Worm (Caenorhabditis elegans) whole organism, mixed stage, embryonic: Measurements from ENCODE around the gene bath-38.
A peak's percentile ranks its signal among the peaks of the same experiment; 100 is the strongest.

Source experiments
- M03D4.4 ChIP-seq: sonication (generic microtip); optimal IDR thresholded peaks from 2 replicates; lab custom pipeline; 2017; ENCODE audit warnings: mild to moderate bottlenecking, missing genetic modification characterization, missing compliant biosample characterization
- bed-3 ChIP-seq: fragments of 200-800 bp; sonication (Bioruptor generic); optimal IDR thresholded peaks from 3 replicates; lab custom pipeline; 2018; ENCODE audit warnings: mild to moderate bottlenecking, missing genetic modification characterization, moderate library complexity, missing compliant biosample characterization
- blmp-1 ChIP-seq: fragments of 150-350 bp; optimal IDR thresholded peaks from 2 replicates; lab custom pipeline; 2014; ENCODE audit warnings: missing biosample characterization, missing genetic modification characterization
- ceh-39 ChIP-seq: fragments of 150-350 bp; optimal IDR thresholded peaks from 2 replicates; lab custom pipeline; 2014; ENCODE audit warnings: missing biosample characterization, missing genetic modification characterization
- ceh-43 ChIP-seq: fragments of 200-800 bp; sonication (Bioruptor generic); optimal IDR thresholded peaks from 2 replicates; lab custom pipeline; 2018; ENCODE audit warnings: mild to moderate bottlenecking, missing genetic modification characterization, moderate library complexity, missing compliant biosample characterization
- ceh-83 ChIP-seq: fragments of 200-800 bp; sonication (Bioruptor generic); optimal IDR thresholded peaks from 2 replicates; lab custom pipeline; 2018; ENCODE audit warnings: mild to moderate bottlenecking, missing genetic modification characterization, missing compliant biosample characterization
- ces-1 ChIP-seq: fragments of 150-350 bp; optimal IDR thresholded peaks from 2 replicates; lab custom pipeline; 2014; ENCODE audit warnings: missing biosample characterization, missing genetic modification reagents, missing genetic modification characterization
- cnd-1 ChIP-seq: fragments of 200-800 bp; sonication (Bioruptor generic); optimal IDR thresholded peaks from 2 replicates; lab custom pipeline; 2018; ENCODE audit warnings: mild to moderate bottlenecking, missing genetic modification characterization, missing compliant biosample characterization
- drap-1 ChIP-seq: fragments of 200-800 bp; sonication (Bioruptor generic); optimal IDR thresholded peaks from 3 replicates; lab custom pipeline; 2018; ENCODE audit warnings: mild to moderate bottlenecking, missing genetic modification characterization, missing compliant biosample characterization
- elt-1 ChIP-seq: sonication (generic microtip); optimal IDR thresholded peaks from 2 replicates; lab custom pipeline; 2017; ENCODE audit warnings: missing genetic modification characterization, mild to moderate bottlenecking, missing compliant biosample characterization, antibody characterized with exemption, moderate library complexity, borderline replicate concordance; ENCODE audit not compliant: insufficient read depth
- elt-3 ChIP-seq: fragments of 150-350 bp; optimal IDR thresholded peaks from 2 replicates; lab custom pipeline; 2014; ENCODE audit warnings: missing biosample characterization, missing genetic modification characterization
- flh-1 ChIP-seq: fragments of 200-800 bp; sonication (Bioruptor generic); optimal IDR thresholded peaks from 2 replicates; lab custom pipeline; 2018; ENCODE audit warnings: mild to moderate bottlenecking, missing genetic modification characterization, moderate library complexity, missing compliant biosample characterization
- ham-2 ChIP-seq: fragments of 200-800 bp; sonication (Bioruptor generic); optimal IDR thresholded peaks from 2 replicates; lab custom pipeline; 2018; ENCODE audit warnings: mild to moderate bottlenecking, missing genetic modification characterization, missing compliant biosample characterization
- hlh-1 ChIP-seq: fragments of 150-350 bp; optimal IDR thresholded peaks from 2 replicates; lab custom pipeline; 2014; ENCODE audit warnings: missing biosample characterization, missing genetic modification reagents, missing genetic modification characterization
- lin-13 ChIP-seq: fragments of 150-350 bp; optimal IDR thresholded peaks from 2 replicates; lab custom pipeline; 2014; ENCODE audit warnings: missing biosample characterization, missing genetic modification characterization
- lin-32 ChIP-seq: fragments of 200-800 bp; sonication (Bioruptor generic); optimal IDR thresholded peaks from 2 replicates; lab custom pipeline; 2018; ENCODE audit warnings: mild to moderate bottlenecking, missing genetic modification characterization, missing compliant biosample characterization
- lsy-2 ChIP-seq: fragments of 150-350 bp; optimal IDR thresholded peaks from 2 replicates; lab custom pipeline; 2014; ENCODE audit warnings: missing biosample characterization, missing genetic modification characterization
- mab-5 ChIP-seq: fragments of 150-350 bp; optimal IDR thresholded peaks from 2 replicates; lab custom pipeline; 2014; ENCODE audit warnings: missing biosample characterization, missing genetic modification characterization
- mep-1 ChIP-seq: fragments of 150-350 bp; optimal IDR thresholded peaks from 2 replicates; lab custom pipeline; 2017; ENCODE audit warnings: missing biosample characterization, missing genetic modification reagents, missing genetic modification characterization, inconsistent platforms
- mls-2 ChIP-seq: sonication (generic microtip); optimal IDR thresholded peaks from 2 replicates; lab custom pipeline; 2016; ENCODE audit warnings: mild to moderate bottlenecking, missing genetic modification characterization, moderate library complexity, missing compliant biosample characterization
- nhr-12 ChIP-seq: fragments of 150-350 bp; optimal IDR thresholded peaks from 2 replicates; lab custom pipeline; 2014; ENCODE audit warnings: missing biosample characterization, missing genetic modification characterization
- nhr-2 ChIP-seq: fragments of 150-350 bp; optimal IDR thresholded peaks from 2 replicates; lab custom pipeline; 2014; ENCODE audit warnings: missing biosample characterization, missing genetic modification characterization
- nhr-76 ChIP-seq: sonication (generic microtip); optimal IDR thresholded peaks from 2 replicates; lab custom pipeline; 2017; ENCODE audit warnings: missing biosample characterization, missing genetic modification characterization
- pha-4 ChIP-seq: fragments of 150-350 bp; optimal IDR thresholded peaks from 2 replicates; lab custom pipeline; 2018; ENCODE audit warnings: missing biosample characterization, missing genetic modification reagents, missing genetic modification characterization
- sem-2 ChIP-seq: fragments of 200-800 bp; sonication (Bioruptor generic); optimal IDR thresholded peaks from 2 replicates; lab custom pipeline; 2018; ENCODE audit warnings: mild to moderate bottlenecking, missing genetic modification characterization, missing compliant biosample characterization
- snpc-4 ChIP-seq: fragments of 150-350 bp; optimal IDR thresholded peaks from 2 replicates; lab custom pipeline; 2014; ENCODE audit warnings: missing biosample characterization, missing genetic modification characterization
- sptf-1 ChIP-seq: sonication (generic microtip); optimal IDR thresholded peaks from 2 replicates; lab custom pipeline; 2017; ENCODE audit warnings: mild to moderate bottlenecking, missing genetic modification characterization, moderate library complexity, missing compliant biosample characterization
- tbx-8 ChIP-seq: fragments of 200-800 bp; sonication (Bioruptor generic); optimal IDR thresholded peaks from 2 replicates; lab custom pipeline; 2018; ENCODE audit warnings: mild to moderate bottlenecking, missing genetic modification characterization, moderate library complexity, missing compliant biosample characterization
- unc-120 ChIP-seq: sonication (generic microtip); optimal IDR thresholded peaks from 2 replicates; lab custom pipeline; 2017; ENCODE audit warnings: missing genetic modification characterization, missing compliant biosample characterization; ENCODE audit not compliant: poor library complexity, severe bottlenecking
- unc-39 ChIP-seq: fragments of 150-350 bp; optimal IDR thresholded peaks from 2 replicates; lab custom pipeline; 2014; ENCODE audit warnings: missing biosample characterization, missing genetic modification characterization
- zip-8 ChIP-seq: fragments of 150-350 bp; optimal IDR thresholded peaks from 2 replicates; lab custom pipeline; 2014; ENCODE audit warnings: missing biosample characterization, missing genetic modification characterization
- ztf-11 ChIP-seq: fragments of 150-350 bp; optimal IDR thresholded peaks from 2 replicates; lab custom pipeline; 2014; ENCODE audit warnings: missing biosample characterization, missing genetic modification characterization

bath-38 gene

ce11 chrII:10073986-10074385 lies 28.9 kb upstream of the bath-38 start:
- TF ChIP-seq M03D4.4 (no peak), elt-3 (tag; lab: Kevin White, UChicago) (no peak), sem-2 (GFP tag; lab: Kevin White, UChicago) (no peak), ceh-39 (tag; lab: Kevin White, UChicago) (no peak), cnd-1 (tag; lab: Kevin White, UChicago) (no peak), blmp-1 (tag; lab: Kevin White, UChicago) (no peak), snpc-4 (tag; lab: Kevin White, UChicago) (no peak)

DNA sequence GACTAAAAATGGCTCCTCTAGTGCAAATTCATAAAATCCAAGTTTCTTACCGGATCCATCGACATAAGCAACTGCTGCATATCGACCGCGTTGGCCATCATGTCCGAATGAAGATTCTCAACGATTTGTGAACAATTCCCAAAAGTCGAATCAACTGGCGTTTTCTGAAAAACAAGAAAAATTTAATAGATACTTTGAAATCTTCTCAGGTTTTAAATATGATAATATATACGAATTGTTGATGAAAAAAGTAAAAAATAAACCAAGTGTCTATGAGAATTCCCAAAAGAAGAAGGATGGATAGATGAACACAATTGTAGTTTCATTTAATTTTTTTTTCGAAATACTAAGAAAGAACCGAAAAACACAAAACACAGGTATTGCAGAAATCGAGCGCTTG lies 22.7 kb upstream of the bath-38 start, which contains the start of gene die-1:
Gene die-1 (minus strand): TSS at position 101 of the 400 bp plus-strand sequence.
- no peak for TF ChIP-seq unc-39 (tag; lab: Kevin White, UChicago)
- no peak for TF ChIP-seq unc-120 (tag; lab: Kevin White, UChicago)
- TF ChIP-seq snpc-4 (tag; lab: Kevin White, UChicago): no peak
- TF ChIP-seq lsy-2 (tag; lab: Kevin White, UChicago): no peak

DNA sequence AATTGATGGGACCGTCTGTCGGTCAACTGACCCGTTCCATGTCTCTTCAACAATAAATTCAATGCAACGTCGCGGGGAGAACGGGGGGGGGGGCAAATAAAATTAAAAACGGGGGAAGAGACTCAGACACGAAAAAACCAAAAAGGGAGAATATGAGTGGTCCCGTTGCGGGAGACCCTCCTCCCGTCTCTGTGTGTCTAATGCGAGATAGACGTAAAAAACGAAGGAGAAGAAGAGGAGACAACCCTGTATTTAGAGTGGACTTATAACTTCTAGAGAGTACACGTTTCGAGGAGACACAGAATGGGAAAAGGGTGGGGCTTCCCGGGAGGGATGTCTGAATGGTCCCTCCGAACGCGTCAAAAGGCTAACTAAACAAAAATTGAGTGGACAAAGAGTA lies 20.4 kb upstream of the bath-38 start:
- TF ChIP-seq unc-120 (tag; lab: Kevin White, UChicago) (peak; percentile 39), pha-4 (no peak), ztf-11 (no peak), lsy-2 (tag; lab: Kevin White, UChicago) (no peak), sptf-1 (tag; lab: Kevin White, UChicago) (peak; percentile 68), mls-2 (peak; percentile 83), nhr-76 (tag; lab: Kevin White, UChicago) (no peak), ham-2 (GFP tag; lab: Kevin White, UChicago) (peak; percentile 28), ceh-43 (GFP tag; lab: Kevin White, UChicago) (no peak), blmp-1 (tag; lab: Kevin White, UChicago) (no peak), mep-1 (no peak), snpc-4 (tag; lab: Kevin White, UChicago) (no peak), cnd-1 (tag; lab: Kevin White, UChicago) (peak; percentile 84), bed-3 (no peak), nhr-2 (tag; lab: Kevin White, UChicago) (peak; percentile 20), elt-3 (tag; lab: Kevin White, UChicago) (no peak), unc-39 (tag; lab: Kevin White, UChicago) (no peak), zip-8 (tag; lab: Kevin White, UChicago) (no peak), tbx-8 (GFP tag; lab: Kevin White, UChicago) (no peak), mab-5 (tag; lab: Kevin White, UChicago) (no peak), drap-1 (GFP tag; lab: Kevin White, UChicago) (peak; percentile 38), ceh-83 (GFP tag; lab: Kevin White, UChicago) (no peak), ces-1 (GFP tag; lab: Kevin White, UChicago) (peak; percentile 82), elt-1 (no peak), flh-1 (GFP tag; lab: Kevin White, UChicago) (no peak), nhr-12 (tag; lab: Kevin White, UChicago) (no peak), M03D4.4 (peak; percentile 24), lin-32 (GFP tag; lab: Kevin White, UChicago) (no peak)

DNA sequence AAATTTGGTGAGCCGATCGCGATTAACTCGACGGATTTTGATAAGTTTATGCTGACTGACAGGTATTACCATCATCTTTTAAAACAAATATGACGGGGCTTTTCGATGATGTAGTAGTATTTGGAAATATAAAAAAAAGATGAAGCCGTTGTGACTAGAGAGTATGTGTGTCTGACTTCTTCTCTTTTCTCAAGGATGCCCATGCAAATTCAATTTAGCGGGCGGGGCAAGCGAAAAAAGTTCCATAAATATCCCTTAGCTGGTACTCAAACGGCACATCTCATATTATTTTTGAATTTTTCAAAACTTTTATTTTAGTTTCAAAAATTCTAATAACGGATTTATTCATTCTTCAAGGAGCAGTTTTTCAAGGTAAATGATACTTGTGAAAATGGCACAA lies 15.4 kb upstream of the bath-38 start, which contains the start of gene stg-1:
Gene stg-1 (minus strand): TSS at position 153 of the 400 bp plus-strand sequence.
- TF ChIP-seq flh-1 (GFP tag; lab: Kevin White, UChicago) (no peak), ces-1 (GFP tag; lab: Kevin White, UChicago) (peak; percentile 66)

ce11 chrII:10056545-10057038 lies 11.5 kb upstream of the bath-38 start, which contains the start of gene C18D1.2:
Gene C18D1.2 (plus strand): TSS chrII:10056988.
- TF ChIP-seq lin-13 (no peak), sptf-1 (tag; lab: Kevin White, UChicago) (no peak), blmp-1 (tag; lab: Kevin White, UChicago) (no peak), lin-32 (GFP tag; lab: Kevin White, UChicago) (no peak), ces-1 (GFP tag; lab: Kevin White, UChicago) (no peak), hlh-1 (tag; lab: Kevin White, UChicago) (no peak), mep-1 (no peak)
